Worm (Caenorhabditis elegans): Measurements from ENCODE around the gene metl-1.

Gene metl-1

ce11 chrII:11486698-11487234 lies 13.4 kb upstream of the metl-1 start, which contains the start of gene ttr-18:
Gene ttr-18, minus strand, starts transcription at chrII:11486748.
- TF ChIP-seq bed-3 (GFP tag; optimal IDR thresholded peaks at IDR 0.05) (no peak), lin-13 (tag; optimal IDR thresholded peaks at IDR 0.05) (no peak), unc-39 (tag; optimal IDR thresholded peaks at IDR 0.05) (no peak), unc-120 (tag; optimal IDR thresholded peaks at IDR 0.05; ENCODE audit: poor library complexity, severe bottlenecking) (no peak), M03D4.4 (tag; optimal IDR thresholded peaks at IDR 0.05) (no peak), pha-4 (tag; optimal IDR thresholded peaks at IDR 0.05) (no peak)

DNA sequence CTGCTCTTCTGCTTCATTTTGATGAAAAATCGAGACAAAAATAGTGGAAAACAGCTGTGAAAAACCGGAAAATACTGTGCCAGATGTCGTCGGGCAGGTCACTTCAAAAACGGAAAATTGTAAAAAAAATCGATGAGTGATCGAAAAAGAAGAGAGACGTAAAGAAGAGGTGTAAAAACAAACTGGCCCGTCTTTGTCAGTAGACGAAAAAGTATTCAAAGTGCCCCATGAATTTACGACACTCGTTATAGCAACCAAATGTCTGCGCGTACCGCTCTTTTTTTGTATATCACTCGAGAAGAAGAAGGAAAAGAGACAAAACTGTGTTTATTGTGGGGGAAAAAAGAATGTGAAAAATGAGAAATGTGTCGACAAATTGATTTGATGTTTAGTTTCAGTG lies 11.8 kb upstream of the metl-1 start, which contains the start of gene twk-5:
Gene twk-5, minus strand, starts transcription at position 101 of the 400 bp plus-strand sequence.
- no peak for TF ChIP-seq snpc-4 (tag; optimal IDR thresholded peaks at IDR 0.05)
- TF ChIP-seq tbx-8 (GFP tag; optimal IDR thresholded peaks at IDR 0.05) = no peak
- TF ChIP-seq lin-13 (tag; optimal IDR thresholded peaks at IDR 0.05) = no peak
- no peak for TF ChIP-seq sptf-1 (tag; optimal IDR thresholded peaks at IDR 0.05)
- no peak for TF ChIP-seq drap-1 (GFP tag; optimal IDR thresholded peaks at IDR 0.05)
- TF ChIP-seq zip-8 (tag; optimal IDR thresholded peaks at IDR 0.05) = no peak
- TF ChIP-seq flh-1 (GFP tag; optimal IDR thresholded peaks at IDR 0.05) = no peak
- TF ChIP-seq bed-3 (GFP tag; optimal IDR thresholded peaks at IDR 0.05) = no peak
- TF ChIP-seq nhr-12 (tag; optimal IDR thresholded peaks at IDR 0.05) = no peak
- no peak for TF ChIP-seq mab-5 (tag; optimal IDR thresholded peaks at IDR 0.05)
- TF ChIP-seq ceh-43 (GFP tag; optimal IDR thresholded peaks at IDR 0.05) = no peak
- no peak for TF ChIP-seq unc-39 (tag; optimal IDR thresholded peaks at IDR 0.05)
- TF ChIP-seq ham-2 (GFP tag; optimal IDR thresholded peaks at IDR 0.05) = no peak
- no peak for TF ChIP-seq nhr-237 (tag; optimal IDR thresholded peaks at IDR 0.05)
- TF ChIP-seq ztf-11 (tag; optimal IDR thresholded peaks at IDR 0.05) = no peak
- no peak for TF ChIP-seq cnd-1 (tag; optimal IDR thresholded peaks at IDR 0.05)

- TF ChIP-seq drap-1 (GFP tag; optimal IDR thresholded peaks at IDR 0.05) = peak; percentile 98
- TF ChIP-seq pha-4 (tag; optimal IDR thresholded peaks at IDR 0.05) = peak; percentile 66
- TF ChIP-seq tbx-8 (GFP tag; optimal IDR thresholded peaks at IDR 0.05) = peak; percentile 93
- peak; percentile 92 for TF ChIP-seq bed-3 (GFP tag; optimal IDR thresholded peaks at IDR 0.05)
- TF ChIP-seq lin-13 (tag; optimal IDR thresholded peaks at IDR 0.05) = peak; percentile 81
- TF ChIP-seq sptf-1 (tag; optimal IDR thresholded peaks at IDR 0.05) = peak; percentile 100
- TF ChIP-seq hlh-1 (tag; optimal IDR thresholded peaks at IDR 0.05) = no peak
- TF ChIP-seq nhr-76 (tag; optimal IDR thresholded peaks at IDR 0.05) = no peak
- TF ChIP-seq snpc-4 (tag; optimal IDR thresholded peaks at IDR 0.05) = no peak
- TF ChIP-seq unc-120 (tag; optimal IDR thresholded peaks at IDR 0.05; ENCODE audit: poor library complexity, severe bottlenecking) = peak; percentile 94
- TF ChIP-seq nhr-237 (tag; optimal IDR thresholded peaks at IDR 0.05) = no peak
- peak; percentile 98 for TF ChIP-seq cnd-1 (tag; optimal IDR thresholded peaks at IDR 0.05)
- TF ChIP-seq M03D4.4 (tag; optimal IDR thresholded peaks at IDR 0.05) = peak; percentile 97
- peak; percentile 80 for TF ChIP-seq mep-1 (tag; optimal IDR thresholded peaks at IDR 0.05)
- peak; percentile 99 for TF ChIP-seq ceh-83 (GFP tag; optimal IDR thresholded peaks at IDR 0.05)
- peak; percentile 96 for TF ChIP-seq lin-32 (GFP tag; optimal IDR thresholded peaks at IDR 0.05)
- peak; percentile 94 for TF ChIP-seq sem-2 (GFP tag; optimal IDR thresholded peaks at IDR 0.05)
- TF ChIP-seq ceh-43 (GFP tag; optimal IDR thresholded peaks at IDR 0.05) = peak; percentile 93
- TF ChIP-seq lsy-2 (tag; optimal IDR thresholded peaks at IDR 0.05) = peak; percentile 84
- no peak for TF ChIP-seq ceh-39 (tag; optimal IDR thresholded peaks at IDR 0.05)
- no peak for TF ChIP-seq zip-8 (tag; optimal IDR thresholded peaks at IDR 0.05)
- TF ChIP-seq flh-1 (GFP tag; optimal IDR thresholded peaks at IDR 0.05) = peak; percentile 96
- peak; percentile 99 for TF ChIP-seq mls-2 (tag; optimal IDR thresholded peaks at IDR 0.05)
- TF ChIP-seq ztf-11 (tag; optimal IDR thresholded peaks at IDR 0.05) = peak; percentile 58
- no peak for TF ChIP-seq mab-5 (tag; optimal IDR thresholded peaks at IDR 0.05)
- peak; percentile 95 for TF ChIP-seq ham-2 (GFP tag; optimal IDR thresholded peaks at IDR 0.05)
- peak; percentile 74 for TF ChIP-seq unc-62 (GFP tag; optimal IDR thresholded peaks at IDR 0.05)
- no peak for TF ChIP-seq elt-3 (tag; optimal IDR thresholded peaks at IDR 0.05)
- TF ChIP-seq nhr-28 (tag; optimal IDR thresholded peaks at IDR 0.05) = peak; percentile 48
Observed at ce11 chrII:11484600-11484999, 11.2 kb upstream of the metl-1 start.

DNA sequence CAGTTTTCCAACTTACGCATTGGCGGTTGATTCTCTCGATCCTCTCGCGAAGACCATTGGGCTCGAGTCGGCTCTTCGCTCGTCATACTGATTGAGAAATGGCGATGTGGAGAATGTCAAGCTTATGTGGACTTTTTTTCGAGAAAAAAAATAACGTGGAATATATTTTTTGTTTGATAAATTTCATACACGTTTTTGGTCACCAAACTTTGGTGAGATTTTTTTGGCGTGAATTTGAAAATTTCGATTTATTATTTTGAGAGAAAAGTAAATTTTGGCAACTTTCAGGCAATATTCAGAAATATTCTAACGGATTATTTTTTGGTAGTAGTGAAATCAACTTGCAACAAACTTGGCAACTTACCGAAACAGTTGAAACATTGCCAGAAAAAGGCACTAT lies 5.7 kb upstream of the metl-1 start, which contains the start of gene W02B12.12:
Gene W02B12.12, minus strand, starts transcription at position 101 of the 400 bp plus-strand sequence.
- TF ChIP-seq flh-1 (GFP tag; optimal IDR thresholded peaks at IDR 0.05) = no peak
- TF ChIP-seq mls-2 (tag; optimal IDR thresholded peaks at IDR 0.05) = no peak
- TF ChIP-seq lsy-2 (tag; optimal IDR thresholded peaks at IDR 0.05) = no peak

ce11 chrII:11476410-11476809 lies 3.0 kb upstream of the metl-1 start, which contains the start of gene W02B12.16:
Gene W02B12.16, minus strand, starts transcription at chrII:11476510.
- no peak for TF ChIP-seq snpc-4 (tag; optimal IDR thresholded peaks at IDR 0.05)
- TF ChIP-seq ztf-11 (tag; optimal IDR thresholded peaks at IDR 0.05) = no peak
- no peak for TF ChIP-seq blmp-1 (tag; optimal IDR thresholded peaks at IDR 0.05)
- TF ChIP-seq nhr-28 (tag; optimal IDR thresholded peaks at IDR 0.05) = no peak
- TF ChIP-seq sptf-1 (tag; optimal IDR thresholded peaks at IDR 0.05) = no peak
- TF ChIP-seq nhr-2 (tag; optimal IDR thresholded peaks at IDR 0.05) = no peak
- TF ChIP-seq pha-4 (tag; optimal IDR thresholded peaks at IDR 0.05) = no peak
- TF ChIP-seq ceh-83 (GFP tag; optimal IDR thresholded peaks at IDR 0.05) = no peak
- no peak for TF ChIP-seq lin-13 (tag; optimal IDR thresholded peaks at IDR 0.05)
- no peak for TF ChIP-seq nhr-237 (tag; optimal IDR thresholded peaks at IDR 0.05)
- TF ChIP-seq unc-62 (GFP tag; optimal IDR thresholded peaks at IDR 0.05) = no peak
- no peak for TF ChIP-seq nhr-76 (tag; optimal IDR thresholded peaks at IDR 0.05)
- TF ChIP-seq elt-3 (tag; optimal IDR thresholded peaks at IDR 0.05) = no peak
- no peak for TF ChIP-seq flh-1 (GFP tag; optimal IDR thresholded peaks at IDR 0.05)
- no peak for TF ChIP-seq zip-8 (tag; optimal IDR thresholded peaks at IDR 0.05)
- TF ChIP-seq mep-1 (tag; optimal IDR thresholded peaks at IDR 0.05) = no peak
- no peak for TF ChIP-seq elt-1 (tag; optimal IDR thresholded peaks at IDR 0.05; ENCODE audit: borderline replicate concordance, insufficient read depth)
- TF ChIP-seq lsy-2 (tag; optimal IDR thresholded peaks at IDR 0.05) = no peak
- no peak for TF ChIP-seq tbx-8 (GFP tag; optimal IDR thresholded peaks at IDR 0.05)
